Worm (Caenorhabditis elegans): Measurements from ENCODE around the gene R09E10.13.

DNA sequence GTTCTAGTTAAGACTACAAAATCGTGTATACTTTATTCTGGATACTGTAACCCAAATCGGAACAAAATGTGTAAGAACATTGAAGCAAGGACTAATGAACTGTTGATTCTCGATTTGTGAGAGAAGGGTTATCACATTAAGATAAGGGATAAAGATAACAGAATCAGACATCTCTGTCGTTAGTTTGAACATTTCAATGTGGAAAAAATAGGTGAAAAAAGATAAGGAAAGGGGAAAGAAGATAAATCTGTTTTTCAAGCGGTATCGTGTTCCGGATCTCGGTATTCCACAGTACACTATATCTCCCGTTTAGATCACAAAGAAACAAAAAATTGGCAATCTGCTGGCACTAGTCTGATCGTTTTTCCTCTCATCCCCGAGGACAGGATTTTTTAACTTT lies 33.9 kb downstream of the R09E10.13 start:
- no peak for TF ChIP-seq ets-7 (tag; optimal IDR thresholded peaks at IDR 0.05)
- no peak for TF ChIP-seq pes-1 (GFP tag; IDR thresholded peaks at IDR 0.05)
- no peak for TF ChIP-seq ama-1 (optimal IDR thresholded peaks at IDR 0.05)
- TF ChIP-seq F13C5.2 (tag; optimal IDR thresholded peaks at IDR 0.05) = no peak
- TF ChIP-seq scrt-1 (GFP tag; IDR thresholded peaks at IDR 0.05) = no peak
- no peak for TF ChIP-seq hmbx-1 (tag; optimal IDR thresholded peaks at IDR 0.05)
- TF ChIP-seq hnd-1 (tag; optimal IDR thresholded peaks at IDR 0.05) = no peak
- TF ChIP-seq flt-1 (GFP tag; IDR thresholded peaks at IDR 0.05) = no peak
- no peak for TF ChIP-seq aly-1 (tag; optimal IDR thresholded peaks at IDR 0.05)
- TF ChIP-seq tbx-11 (GFP tag; IDR thresholded peaks at IDR 0.05) = no peak
- no peak for TF ChIP-seq sea-1 (GFP tag; conservative IDR thresholded peaks at IDR 0.05)
- TF ChIP-seq hmg-4 (GFP tag; optimal IDR thresholded peaks at IDR 0.05) = no peak
- TF ChIP-seq tbx-37 (GFP tag; conservative IDR thresholded peaks at IDR 0.05) = no peak

Data from whole organism, early embryonic.